Fruit fly (Drosophila melanogaster) whole organism, embryonic: Measurements from ENCODE around the gene CG34238.
A peak's percentile ranks its signal among the peaks of the same experiment; 100 is the strongest.

ENCODE experiments used
- Atf-2 ChIP-seq: fragments of 200-800 bp; sonication (Bioruptor generic); optimal IDR thresholded peaks from 2 replicates; lab custom pipeline; 2016; ENCODE audit warnings: missing biosample characterization, missing genetic modification characterization
- Awh ChIP-seq: fragments of 200-800 bp; sonication (Bioruptor generic); IDR thresholded peaks from 2 replicates; pipeline ENCODE4, ENCODE4 v1.3.6; 2022; ENCODE audit warnings: missing biosample characterization, missing genetic modification characterization
- CG14014 ChIP-seq: fragments of 200-800 bp; sonication (Bioruptor generic); IDR thresholded peaks from 2 replicates; pipeline ENCODE4 v1.3.6; 2022; ENCODE audit warnings: missing biosample characterization, missing genetic modification characterization
- CG15514 ChIP-seq: fragments of 200-800 bp; sonication (Bioruptor generic); optimal IDR thresholded peaks from 3 replicates; lab custom pipeline; 2017; ENCODE audit warnings: missing biosample characterization, missing genetic modification characterization, mild to moderate bottlenecking, moderate library complexity, missing genetic modification reagents
- CG16779 ChIP-seq: fragments of 200-800 bp; sonication (Bioruptor generic); IDR thresholded peaks from 2 replicates; pipeline ENCODE4 v1.3.6; 2022; ENCODE audit warnings: missing biosample characterization, missing genetic modification characterization
- CG17359 ChIP-seq: fragments of 200-800 bp; sonication (Bioruptor generic); optimal IDR thresholded peaks from 3 replicates; lab custom pipeline; 2018; ENCODE audit warnings: missing biosample characterization, mild to moderate bottlenecking, missing genetic modification characterization, moderate library complexity
- CG17829 ChIP-seq: fragments of 200-800 bp; optimal IDR thresholded peaks from 2 replicates; lab custom pipeline; 2019; ENCODE audit warnings: missing biosample characterization, mild to moderate bottlenecking, missing genetic modification characterization, moderate library complexity
- CG2875 ChIP-seq: fragments of 200-800 bp; sonication (Bioruptor generic); optimal IDR thresholded peaks from 2 replicates; lab custom pipeline; 2017; ENCODE audit warnings: missing biosample characterization, mild to moderate bottlenecking, missing genetic modification characterization, missing genetic modification reagents
- CG30020 ChIP-seq: fragments of 200-800 bp; optimal IDR thresholded peaks from 2 replicates; lab custom pipeline; 2019; ENCODE audit warnings: missing biosample characterization, mild to moderate bottlenecking, missing genetic modification characterization, moderate library complexity
- CG3281 ChIP-seq: fragments of 200-800 bp; sonication (Bioruptor generic); optimal IDR thresholded peaks from 3 replicates; lab custom pipeline; 2017; ENCODE audit warnings: missing biosample characterization, mild to moderate bottlenecking, missing genetic modification characterization
- CG3726 ChIP-seq: fragments of 200-800 bp; sonication (Bioruptor generic); IDR thresholded peaks from 3 replicates; pipeline ENCODE4, ENCODE4 v1.3.6; 2022; ENCODE audit warnings: missing biosample characterization, missing genetic modification characterization
- CG5245 ChIP-seq: fragments of 200-800 bp; sonication (Bioruptor generic); optimal IDR thresholded peaks from 3 replicates; lab custom pipeline; 2016; ENCODE audit warnings: missing biosample characterization, missing genetic modification characterization
- CG8089 ChIP-seq: fragments of 200-800 bp; sonication (Bioruptor generic); optimal IDR thresholded peaks from 3 replicates; lab custom pipeline; 2016; ENCODE audit warnings: missing biosample characterization, missing genetic modification characterization
- CG8478 ChIP-seq: fragments of >200 bp; optimal IDR thresholded peaks from 2 replicates; lab custom pipeline; 2018
- CG8924 ChIP-seq: fragments of 200-800 bp; optimal IDR thresholded peaks from 3 replicates; lab custom pipeline; 2019; ENCODE audit warnings: missing biosample characterization, mild to moderate bottlenecking, missing genetic modification characterization, moderate library complexity
- Chrac-16 ChIP-seq: fragments of 200-800 bp; sonication (Bioruptor generic); optimal IDR thresholded peaks from 3 replicates; lab custom pipeline; 2016; ENCODE audit warnings: missing biosample characterization, missing genetic modification characterization
- CoRest ChIP-seq: fragments of 200-800 bp; sonication (Bioruptor generic); optimal IDR thresholded peaks from 3 replicates; lab custom pipeline; 2018; ENCODE audit warnings: missing biosample characterization, mild to moderate bottlenecking, missing genetic modification characterization, moderate library complexity
- Dll ChIP-seq: fragments of 200-800 bp; sonication (Bioruptor generic); IDR thresholded peaks from 4 replicates; pipeline ENCODE4 v1.3.6; 2022; ENCODE audit warnings: missing biosample characterization, missing genetic modification characterization; ENCODE audit not compliant: partially characterized antibody
- Elba2 ChIP-seq: fragments of 200-800 bp; sonication (Bioruptor generic); optimal IDR thresholded peaks from 3 replicates; lab custom pipeline; 2016; ENCODE audit warnings: missing biosample characterization, missing genetic modification characterization
- Ets65A ChIP-seq: fragments of 200-800 bp; sonication (Bioruptor generic); peaks from one replicate; lab custom pipeline; 2016; ENCODE audit warnings: missing biosample characterization, missing genetic modification characterization
- HLH54F ChIP-seq: fragments of 200-800 bp; sonication (Bioruptor generic); optimal IDR thresholded peaks from 3 replicates; lab custom pipeline; 2016; ENCODE audit warnings: missing biosample characterization, missing genetic modification characterization
- HmgD ChIP-seq: fragments of 200-800 bp; sonication (Bioruptor generic); optimal IDR thresholded peaks from 3 replicates; lab custom pipeline; 2016; ENCODE audit warnings: missing biosample characterization, missing genetic modification characterization
- Hr78 ChIP-seq, 2 experiments: fragments of 200-800 bp in 1 of 2; fragments of >200 bp in 1 of 2; sonication (Bioruptor generic) in 1 of 2; optimal IDR thresholded peaks; 2 replicates each; lab custom pipeline; 2017 to 2019; ENCODE audit warnings: missing biosample characterization in 2 of 2, missing genetic modification characterization in 2 of 2, mild to moderate bottlenecking in 1 of 2, moderate library complexity in 1 of 2
- Lim3 ChIP-seq: fragments of 200-800 bp; sonication (Bioruptor generic); IDR thresholded peaks from 2 replicates; pipeline ENCODE4 v1.3.6; 2022; ENCODE audit warnings: missing biosample characterization, missing genetic modification characterization
- Lpt ChIP-seq: fragments of >200 bp; optimal IDR thresholded peaks from 2 replicates; lab custom pipeline; 2018; ENCODE audit warnings: missing biosample characterization, missing genetic modification characterization
- Mad ChIP-seq: fragments of 200-800 bp; sonication (Bioruptor generic); optimal IDR thresholded peaks from 2 replicates; lab custom pipeline; 2016; ENCODE audit warnings: missing biosample characterization, missing genetic modification characterization
- Six4 ChIP-seq: fragments of 200-800 bp; sonication (Bioruptor generic); optimal IDR thresholded peaks from 2 replicates; lab custom pipeline; 2016; ENCODE audit warnings: missing biosample characterization, missing genetic modification characterization
- TFAM ChIP-seq: fragments of 200-800 bp; sonication (Bioruptor generic); optimal IDR thresholded peaks from 2 replicates; lab custom pipeline; 2017; ENCODE audit warnings: missing biosample characterization, missing genetic modification characterization, inconsistent platforms
- ac ChIP-seq: fragments of 200-800 bp; sonication (Bioruptor generic); optimal IDR thresholded peaks from 3 replicates; lab custom pipeline; 2017; ENCODE audit warnings: missing biosample characterization, mild to moderate bottlenecking, missing genetic modification characterization
- al ChIP-seq: fragments of 200-800 bp; sonication (Bioruptor generic); IDR thresholded peaks from 2 replicates; pipeline ENCODE4 v1.3.6; 2022; ENCODE audit warnings: missing biosample characterization, missing genetic modification characterization
- amos ChIP-seq: fragments of 200-800 bp; sonication (Bioruptor generic); IDR thresholded peaks from 2 replicates; pipeline ENCODE4 v1.3.6; 2022; ENCODE audit warnings: missing biosample characterization, missing genetic modification characterization; ENCODE audit not compliant: partially characterized antibody
- bigmax ChIP-seq: fragments of 200-800 bp; sonication (Bioruptor generic); optimal IDR thresholded peaks from 2 replicates; lab custom pipeline; 2018; ENCODE audit warnings: missing biosample characterization, mild to moderate bottlenecking, missing genetic modification characterization
- btn ChIP-seq: fragments of 200-800 bp; sonication (Bioruptor generic); optimal IDR thresholded peaks from 2 replicates; lab custom pipeline; 2016; ENCODE audit warnings: missing biosample characterization, missing genetic modification characterization
- dan ChIP-seq: fragments of 200-800 bp; sonication (Bioruptor generic); IDR thresholded peaks from 2 replicates; pipeline ENCODE4 v1.3.6; 2022; ENCODE audit warnings: missing biosample characterization, missing genetic modification characterization
- gce ChIP-seq: fragments of 200-800 bp; sonication (Bioruptor generic); IDR thresholded peaks from 3 replicates; pipeline ENCODE4 v1.3.6; 2022; ENCODE audit warnings: missing biosample characterization, missing genetic modification characterization
- jing ChIP-seq: fragments of 200-800 bp; sonication (Bioruptor generic); optimal IDR thresholded peaks from 2 replicates; lab custom pipeline; 2018; ENCODE audit warnings: missing biosample characterization, mild to moderate bottlenecking, missing genetic modification characterization
- onecut ChIP-seq: fragments of 200-800 bp; sonication (Bioruptor generic); IDR thresholded peaks from 2 replicates; pipeline ENCODE4 v1.3.6; 2022; ENCODE audit warnings: missing biosample characterization, missing genetic modification characterization
- pita ChIP-seq: fragments of 200-800 bp; sonication (Bioruptor generic); optimal IDR thresholded peaks from 2 replicates; lab custom pipeline; 2017; ENCODE audit warnings: missing biosample characterization, mild to moderate bottlenecking, missing genetic modification characterization
- pnt ChIP-seq: fragments of 200-800 bp; sonication (Bioruptor generic); optimal IDR thresholded peaks from 3 replicates; lab custom pipeline; 2016; ENCODE audit warnings: missing biosample characterization, missing genetic modification characterization
- salm ChIP-seq: fragments of 200-800 bp; sonication (Bioruptor generic); optimal IDR thresholded peaks from 2 replicates; lab custom pipeline; 2018; ENCODE audit warnings: missing biosample characterization, mild to moderate bottlenecking, missing genetic modification characterization
- shn ChIP-seq: fragments of 200-800 bp; sonication (Bioruptor generic); optimal IDR thresholded peaks from 3 replicates; lab custom pipeline; 2016; ENCODE audit warnings: missing biosample characterization, missing genetic modification characterization
- sisA ChIP-seq: fragments of 200-800 bp; sonication (Bioruptor generic); IDR thresholded peaks from 2 replicates; pipeline ENCODE4 v1.3.6; 2022; ENCODE audit warnings: missing biosample characterization, missing genetic modification characterization
- slou ChIP-seq: fragments of 200-800 bp; sonication (Bioruptor generic); optimal IDR thresholded peaks from 3 replicates; lab custom pipeline; 2016; ENCODE audit warnings: missing biosample characterization, missing genetic modification characterization
- slp2 ChIP-seq: fragments of 200-800 bp; sonication (Bioruptor generic); optimal IDR thresholded peaks from 2 replicates; lab custom pipeline; 2016; ENCODE audit warnings: missing biosample characterization, missing genetic modification characterization
- stc ChIP-seq: fragments of 200-800 bp; sonication (Bioruptor generic); IDR thresholded peaks from 2 replicates; pipeline ENCODE4 v1.3.6; 2022; ENCODE audit warnings: missing biosample characterization, missing genetic modification characterization
- tna ChIP-seq: fragments of 200-800 bp; sonication (Bioruptor generic); IDR thresholded peaks from 2 replicates; pipeline ENCODE4 v1.3.6; 2022; ENCODE audit warnings: missing biosample characterization, missing genetic modification characterization; ENCODE audit not compliant: partially characterized antibody
- tup ChIP-seq: fragments of 200-800 bp; sonication (Bioruptor generic); optimal IDR thresholded peaks from 2 replicates; lab custom pipeline; 2016; ENCODE audit warnings: missing biosample characterization, mild to moderate bottlenecking, missing genetic modification characterization, moderate library complexity
- wek ChIP-seq: fragments of 200-800 bp; sonication (Bioruptor generic); optimal IDR thresholded peaks from 3 replicates; lab custom pipeline; 2018; ENCODE audit warnings: missing biosample characterization, mild to moderate bottlenecking, missing genetic modification characterization, moderate library complexity
- zen2 ChIP-seq: fragments of 200-800 bp; sonication (Bioruptor generic); IDR thresholded peaks from 3 replicates; pipeline ENCODE4 v1.3.6; 2022; ENCODE audit warnings: missing biosample characterization, missing genetic modification characterization; ENCODE audit not compliant: partially characterized antibody
- zfh1 ChIP-seq: fragments of 200-800 bp; sonication (Bioruptor generic); IDR thresholded peaks from 3 replicates; pipeline ENCODE4 v1.3.6; 2022; ENCODE audit warnings: missing biosample characterization, missing genetic modification characterization
- zfh2 ChIP-seq: fragments of 200-800 bp; sonication (Bioruptor generic); optimal IDR thresholded peaks from 2 replicates; lab custom pipeline; 2016; ENCODE audit warnings: missing biosample characterization, missing genetic modification characterization

Gene CG34238

DNA sequence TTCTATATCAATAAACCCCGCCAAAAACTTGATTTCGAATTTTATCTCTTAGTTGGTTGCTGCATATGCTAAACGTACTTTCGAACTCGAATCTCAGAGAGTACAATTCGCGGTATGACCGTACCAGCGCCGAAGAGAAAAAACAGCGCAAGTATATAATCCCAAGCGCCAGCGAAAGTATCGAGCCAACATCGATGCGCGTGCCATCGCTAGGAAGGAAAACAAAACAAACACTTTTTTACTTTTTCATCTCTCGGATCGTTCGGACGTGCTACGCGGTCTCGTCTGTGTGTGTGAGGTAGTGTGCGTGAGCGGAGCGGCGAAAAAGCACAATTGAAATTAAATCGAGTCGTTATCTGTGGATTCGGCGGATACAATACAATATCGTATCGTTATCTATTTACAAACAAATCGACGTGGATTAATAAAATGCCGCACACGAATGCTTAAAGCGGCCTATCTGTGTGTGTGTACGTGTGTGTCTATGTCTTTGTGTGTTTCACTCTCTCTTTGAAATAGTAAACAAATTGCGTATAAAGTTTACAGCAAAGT, 38.3 kb downstream of the CG34238 start, which contains the start of gene simj:
TSS of gene simj (plus strand) at position 229 of the 552 bp plus-strand sequence.
- peak; percentile 84 for TF ChIP-seq CG17829 (tag; lab: Kevin White, UChicago)
- no peak for TF ChIP-seq tup
- TF ChIP-seq CG2875 = peak; percentile 17
- peak; percentile 81 for TF ChIP-seq CG8924 (tag; lab: Kevin White, UChicago)
- peak; percentile 59 for TF ChIP-seq HmgD (GFP tag; lab: Kevin White, UChicago)
- no peak for TF ChIP-seq Atf-2
- TF ChIP-seq HLH54F (GFP tag; lab: Kevin White, UChicago) = peak; percentile 26
- no peak; the same call in 1 of the 2 replicates for TF ChIP-seq Awh (GFP tag; lab: Robert Waterston, UW)
- peak; percentile 75 for TF ChIP-seq wek
- TF ChIP-seq pita (GFP tag; lab: Kevin White, UChicago) = peak; percentile 73
- peak; percentile 76 for TF ChIP-seq Dll (GFP tag; lab: Robert Waterston, UW)
- peak; percentile 21 for TF ChIP-seq Chrac-16
- peak; percentile 38 for TF ChIP-seq zfh2 (GFP tag; lab: Kevin White, UChicago)
- no peak for TF ChIP-seq CG3726 (GFP tag; lab: Robert Waterston, UW)
- TF ChIP-seq Mad (GFP tag; lab: Kevin White, UChicago) = peak; percentile 20
- TF ChIP-seq tna (GFP tag; lab: Robert Waterston, UW) = peak; percentile 84
- TF ChIP-seq onecut = peak; percentile 72
- no peak for TF ChIP-seq CG8478 (lab: Kevin White, UChicago)
- peak; percentile 35; the same call in 1 of the 3 replicates for TF ChIP-seq gce (GFP tag; lab: Robert Waterston, UW)
- peak; percentile 67 for TF ChIP-seq bigmax
- TF ChIP-seq CG5245 = no peak
- no peak for TF ChIP-seq ac
- no peak for TF ChIP-seq jing (GFP tag; lab: Kevin White, UChicago)
- TF ChIP-seq zfh1 (GFP tag; lab: Robert Waterston, UW) = peak; percentile 69; the same call in 2 of the 3 replicates
- TF ChIP-seq Hr78 (GFP tag; optimal IDR thresholded peaks at IDR 0.05; lab: Kevin White, UChicago) = no peak
- no peak for TF ChIP-seq btn (GFP tag; lab: Kevin White, UChicago)
- TF ChIP-seq CoRest (tag; lab: Kevin White, UChicago) = peak; percentile 38
- no peak; the same call in 1 of the 2 replicates for TF ChIP-seq stc (GFP tag; lab: Robert Waterston, UW)
- no peak for TF ChIP-seq TFAM
- TF ChIP-seq slou (GFP tag; lab: Kevin White, UChicago) = no peak
- TF ChIP-seq sisA (GFP tag; lab: Robert Waterston, UW) = no peak
- TF ChIP-seq Lim3 (GFP tag; lab: Robert Waterston, UW) = no peak
- no peak for TF ChIP-seq pnt (GFP tag; lab: Kevin White, UChicago)
- no peak for TF ChIP-seq Ets65A (GFP tag; lab: Kevin White, UChicago)
- TF ChIP-seq CG8089 (GFP tag; lab: Kevin White, UChicago) = peak; percentile 23
- TF ChIP-seq CG15514 = peak; percentile 87
- peak; percentile 23 for TF ChIP-seq CG3281 (GFP tag; lab: Kevin White, UChicago)
- peak; percentile 94 for TF ChIP-seq amos
- no peak for TF ChIP-seq dan (GFP tag; lab: Robert Waterston, UW)
- TF ChIP-seq shn (GFP tag; lab: Kevin White, UChicago) = peak; percentile 4
- TF ChIP-seq Lpt (GFP tag; lab: Kevin White, UChicago) = no peak
- peak; percentile 50 for TF ChIP-seq salm (tag; lab: Kevin White, UChicago)
- no peak for TF ChIP-seq Elba2
- 0 out of 2 replicates have a peak, but pooled peaks have one; percentile 27 for TF ChIP-seq CG16779 (GFP tag; lab: Robert Waterston, UW)
- peak; percentile 63; the same call in 1 of the 2 replicates for TF ChIP-seq CG14014
- peak; percentile 16 for TF ChIP-seq CG30020 (tag; lab: Kevin White, UChicago)
- TF ChIP-seq Six4 = no peak
- no peak for TF ChIP-seq al (GFP tag; lab: Robert Waterston, UW)
- peak; percentile 4 for TF ChIP-seq slp2
- TF ChIP-seq CG17359 (tag; lab: Kevin White, UChicago) = peak; percentile 29
- peak; percentile 80; the same call in 1 of the 3 replicates for TF ChIP-seq zen2 (GFP tag; lab: Robert Waterston, UW)
